Fruit fly (Drosophila melanogaster) Kc167 (cell line): Measurements from ENCODE around the gene Pgam5.
A peak's percentile ranks its signal among the peaks of the same experiment; 100 is the strongest.

Experiments
- Myc ChIP-seq: fragments of >200 bp; optimal IDR thresholded peaks from 2 replicates; lab custom pipeline; 2017; ENCODE audit warnings: missing external identifiers
- Sin3A ChIP-seq: fragments of >200 bp; optimal IDR thresholded peaks from 2 replicates; lab custom pipeline; 2018; ENCODE audit warnings: missing external identifiers
- h ChIP-seq: fragments of >200 bp; optimal IDR thresholded peaks from 3 replicates; lab custom pipeline; 2018; ENCODE audit warnings: missing external identifiers
- insv ChIP-seq: fragments of >200 bp; optimal IDR thresholded peaks from 3 replicates; lab custom pipeline; 2018; ENCODE audit warnings: missing external identifiers
- psq ChIP-seq: fragments of >200 bp; optimal IDR thresholded peaks from 2 replicates; lab custom pipeline; 2017; ENCODE audit warnings: missing external identifiers
- ttk ChIP-seq: sonication (Bioruptor generic); optimal IDR thresholded peaks from 2 replicates; lab custom pipeline; 2017; ENCODE audit warnings: missing external identifiers

The Pgam5 gene

dm6 chrX:1873515-1874126 is at the start of gene Pgam5, which contains the start of gene Vps26:
Gene Pgam5, minus strand, starts transcription at chrX:1873565.
Gene Vps26, plus strand, starts transcription at chrX:1873853.
- TF ChIP-seq Myc (lab: Kevin White, UChicago): no peak

- TF ChIP-seq insv (lab: Kevin White, UChicago) (peak; percentile 93), h (lab: Kevin White, UChicago) (no peak)
Measured at dm6 chrX:1922765-1923501, 49.6 kb upstream of the Pgam5 start, which contains the start of the genes eIF2Bepsilon and Ocrl. Gene eIF2Bepsilon, minus strand, starts transcription at chrX:1922874. Gene Ocrl, plus strand, starts transcription at chrX:1922981.

- TF ChIP-seq psq (lab: Kevin White, UChicago) (no peak), h (lab: Kevin White, UChicago) (no peak), ttk (no peak), Sin3A (no peak), insv (lab: Kevin White, UChicago) (no peak), Myc (lab: Kevin White, UChicago) (no peak)
Measured at dm6 chrX:1909533-1909932, 36.2 kb upstream of the Pgam5 start.

- TF ChIP-seq Sin3A (no peak), psq (lab: Kevin White, UChicago) (no peak), ttk (no peak), Myc (lab: Kevin White, UChicago) (no peak)
Measured at dm6 chrX:1908757-1909156, 35.4 kb upstream of the Pgam5 start, which contains the start of the genes Edem1 and Rbcn-3B. Gene Edem1, minus strand, starts transcription at chrX:1908827. Gene Rbcn-3B, plus strand, starts transcription at chrX:1908920.

dm6 chrX:1907727-1908264 is 34.4 kb upstream of the Pgam5 start, which contains the start of gene mip130:
Gene mip130, plus strand, starts transcription at chrX:1908239.
- TF ChIP-seq insv (lab: Kevin White, UChicago) (no peak), Myc (lab: Kevin White, UChicago) (no peak), h (lab: Kevin White, UChicago) (no peak), ttk (no peak), psq (lab: Kevin White, UChicago) (no peak), Sin3A (no peak)

- TF ChIP-seq Myc (lab: Kevin White, UChicago) (no peak), insv (lab: Kevin White, UChicago) (no peak), Sin3A (no peak), ttk (no peak), h (lab: Kevin White, UChicago) (no peak), psq (lab: Kevin White, UChicago) (no peak)
Measured at dm6 chrX:1903968-1904367, 30.6 kb upstream of the Pgam5 start.

- TF ChIP-seq h (lab: Kevin White, UChicago) (no peak), Myc (lab: Kevin White, UChicago) (no peak)
Measured at dm6 chrX:1903077-1903476, 29.7 kb upstream of the Pgam5 start, which contains the start of gene CG32801. Gene CG32801, minus strand, starts transcription at chrX:1903177.

- TF ChIP-seq Sin3A (no peak), ttk (no peak), psq (lab: Kevin White, UChicago) (no peak), h (lab: Kevin White, UChicago) (no peak), Myc (lab: Kevin White, UChicago) (no peak), insv (lab: Kevin White, UChicago) (no peak)
Measured at dm6 chrX:1901605-1902136, 28.3 kb upstream of the Pgam5 start, which contains the start of gene Ldaf1. Gene Ldaf1, minus strand, starts transcription at chrX:1901911.

- no peak for TF ChIP-seq psq (lab: Kevin White, UChicago)
- TF ChIP-seq insv (lab: Kevin White, UChicago): no peak
- TF ChIP-seq Myc (lab: Kevin White, UChicago): no peak
- no peak for TF ChIP-seq ttk
- no peak for TF ChIP-seq h (lab: Kevin White, UChicago)
- TF ChIP-seq Sin3A: no peak
Measured at dm6 chrX:1900123-1900818, 26.9 kb upstream of the Pgam5 start, which contains the start of gene arm. Gene arm, minus strand, starts transcription at chrX:1900646.

- TF ChIP-seq psq (lab: Kevin White, UChicago) (no peak), insv (lab: Kevin White, UChicago) (no peak), Sin3A (no peak), h (lab: Kevin White, UChicago) (no peak), Myc (lab: Kevin White, UChicago) (no peak), ttk (no peak)
Measured at dm6 chrX:1899445-1900085, 26.2 kb upstream of the Pgam5 start.

dm6 chrX:1897384-1897783 is 24.0 kb upstream of the Pgam5 start:
- TF ChIP-seq Myc (lab: Kevin White, UChicago): no peak
- TF ChIP-seq Sin3A: no peak
- no peak for TF ChIP-seq ttk
- TF ChIP-seq insv (lab: Kevin White, UChicago): no peak
- TF ChIP-seq psq (lab: Kevin White, UChicago): no peak
- TF ChIP-seq h (lab: Kevin White, UChicago): no peak
